Worm (Caenorhabditis elegans) whole organism, young adult: ENCODE results near the gene F35D11.4.

ENCODE experiments used
- B0035.1 ChIP-seq: sonication (generic microtip); optimal IDR thresholded peaks from 2 replicates; lab custom pipeline; 2016; ENCODE audit warnings: missing genetic modification characterization, mild to moderate bottlenecking, missing compliant biosample characterization, missing genotype, missing genetic modification reagents
- C06A6.2 ChIP-seq: fragments of 200-800 bp; sonication (Bioruptor generic); conservative IDR thresholded peaks from 2 replicates; pipeline ENCODE4 v1.3.6; 2022; ENCODE audit warnings: missing genetic modification characterization, missing compliant biosample characterization
- C17E4.6 ChIP-seq: fragments of 200-800 bp; sonication (Bioruptor generic); IDR thresholded peaks from 2 replicates; pipeline ENCODE4 v1.3.6; 2022; ENCODE audit warnings: missing genetic modification reagents, missing genetic modification characterization, missing compliant biosample characterization
- F22D6.2 ChIP-seq: sonication (generic microtip); optimal IDR thresholded peaks from 2 replicates; lab custom pipeline; 2016; ENCODE audit warnings: mild to moderate bottlenecking, missing genetic modification characterization, missing compliant biosample characterization
- F23B12.7 ChIP-seq: sonication (generic microtip); optimal IDR thresholded peaks from 2 replicates; lab custom pipeline; 2017; ENCODE audit warnings: missing genetic modification characterization, mild to moderate bottlenecking, missing compliant biosample characterization, antibody characterized with exemption, moderate library complexity; ENCODE audit not compliant: insufficient read depth
- F33H1.4 ChIP-seq: fragments of 200-800 bp; sonication (Bioruptor generic); IDR thresholded peaks from 2 replicates; pipeline ENCODE4 v1.3.6; 2022; ENCODE audit warnings: missing genetic modification reagents, missing genetic modification characterization, missing compliant biosample characterization
- F37B4.10 ChIP-seq: fragments of 200-800 bp; sonication (Bioruptor generic); IDR thresholded peaks from 2 replicates; pipeline ENCODE4 v1.3.6; 2022; ENCODE audit warnings: missing genetic modification characterization, missing compliant biosample characterization
- F57A8.1 ChIP-seq: fragments of 200-800 bp; sonication (Bioruptor generic); optimal IDR thresholded peaks from 2 replicates; lab custom pipeline; 2018; ENCODE audit warnings: mild to moderate bottlenecking, missing genetic modification characterization, moderate library complexity, missing compliant biosample characterization
- K11D2.4 ChIP-seq: fragments of 200-800 bp; sonication (Bioruptor generic); IDR thresholded peaks from 2 replicates; pipeline ENCODE4 v1.3.6; 2022; ENCODE audit warnings: missing genetic modification reagents, missing genetic modification characterization, missing compliant biosample characterization
- T26A5.8 ChIP-seq: sonication (generic microtip); optimal IDR thresholded peaks from 2 replicates; lab custom pipeline; 2016; ENCODE audit warnings: missing genetic modification characterization, missing compliant biosample characterization
- Y67H2A.10 ChIP-seq: fragments of 200-800 bp; sonication (Bioruptor generic); conservative IDR thresholded peaks from 2 replicates; pipeline ENCODE4 v1.3.6; 2022; ENCODE audit warnings: missing genetic modification reagents, missing genetic modification characterization, missing compliant biosample characterization
- Y95B8A.8 ChIP-seq: fragments of 200-800 bp; sonication (Bioruptor generic); IDR thresholded peaks from 2 replicates; pipeline ENCODE4 v1.3.6; 2022; ENCODE audit warnings: missing genetic modification reagents, missing genetic modification characterization, missing compliant biosample characterization
- ZK185.1 ChIP-seq: sonication (generic microtip); optimal IDR thresholded peaks from 2 replicates; lab custom pipeline; 2016; ENCODE audit warnings: mild to moderate bottlenecking, missing genetic modification characterization, missing compliant biosample characterization; ENCODE audit not compliant: poor library complexity, severe bottlenecking
- aptf-2 ChIP-seq: fragments of 200-800 bp; sonication (Bioruptor generic); conservative IDR thresholded peaks from 2 replicates; pipeline ENCODE4 v1.3.6; 2022; ENCODE audit warnings: missing genetic modification reagents, missing genetic modification characterization, missing compliant biosample characterization
- bed-2 ChIP-seq: fragments of 200-800 bp; sonication (Bioruptor generic); IDR thresholded peaks from 2 replicates; pipeline ENCODE4 v1.3.6; 2022; ENCODE audit warnings: missing genetic modification reagents, missing genetic modification characterization, missing compliant biosample characterization
- ceh-100 ChIP-seq: fragments of 200-800 bp; sonication (Bioruptor generic); IDR thresholded peaks from 2 replicates; pipeline ENCODE4 v1.3.6; 2022; ENCODE audit warnings: missing genetic modification reagents, missing genetic modification characterization, missing compliant biosample characterization
- ceh-27 ChIP-seq: fragments of 200-800 bp; sonication (Bioruptor generic); optimal IDR thresholded peaks from 2 replicates; lab custom pipeline; 2018; ENCODE audit warnings: mild to moderate bottlenecking, missing genetic modification characterization, moderate library complexity, missing compliant biosample characterization
- efl-1 ChIP-seq: fragments of 150-350 bp; optimal IDR thresholded peaks from 2 replicates; lab custom pipeline; 2014; ENCODE audit warnings: missing biosample characterization, missing genetic modification reagents, missing genetic modification characterization
- ekl-4 ChIP-seq: fragments of 200-800 bp; sonication (Bioruptor generic); IDR thresholded peaks from 2 replicates; pipeline ENCODE4 v1.3.6; 2022; ENCODE audit warnings: missing genetic modification reagents, missing genetic modification characterization, missing compliant biosample characterization
- him-1 ChIP-seq: sonication (generic microtip); optimal IDR thresholded peaks from 2 replicates; lab custom pipeline; 2016; ENCODE audit warnings: missing genotype, missing genetic modification reagents, missing genetic modification characterization, missing compliant biosample characterization
- hmg-20 ChIP-seq: fragments of 200-800 bp; sonication (Bioruptor generic); IDR thresholded peaks from 2 replicates; pipeline ENCODE4 v1.3.6; 2022; ENCODE audit warnings: missing genetic modification reagents, missing genetic modification characterization, missing compliant biosample characterization
- hsf-1 ChIP-seq: fragments of 200-800 bp; sonication (Bioruptor generic); IDR thresholded peaks from 2 replicates; pipeline ENCODE4 v1.3.6; 2022; ENCODE audit warnings: missing genetic modification reagents, missing genetic modification characterization, missing compliant biosample characterization
- lag-1 ChIP-seq: fragments of 200-800 bp; sonication (Bioruptor generic); IDR thresholded peaks from 2 replicates; pipeline ENCODE4 v1.3.6; 2022; ENCODE audit warnings: missing genetic modification reagents, missing genetic modification characterization, missing compliant biosample characterization
- let-526 ChIP-seq: fragments of 200-800 bp; sonication (Bioruptor generic); IDR thresholded peaks from 2 replicates; pipeline ENCODE4 v1.3.6; 2022; ENCODE audit warnings: missing genetic modification reagents, missing genetic modification characterization, missing compliant biosample characterization
- lin-26 ChIP-seq: fragments of 200-800 bp; sonication (Bioruptor generic); IDR thresholded peaks from 2 replicates; pipeline ENCODE4 v1.3.6; 2022; ENCODE audit warnings: missing genetic modification reagents, missing genetic modification characterization, missing compliant biosample characterization
- lir-1 ChIP-seq: fragments of 200-800 bp; sonication (Bioruptor generic); conservative IDR thresholded peaks from 2 replicates; pipeline ENCODE4 v1.3.6; 2022; ENCODE audit warnings: missing genetic modification reagents, missing genetic modification characterization, missing compliant biosample characterization
- madf-10 ChIP-seq: sonication (generic microtip); optimal IDR thresholded peaks from 2 replicates; lab custom pipeline; 2016; ENCODE audit warnings: mild to moderate bottlenecking, missing genetic modification characterization, missing compliant biosample characterization
- madf-3 ChIP-seq: fragments of 200-800 bp; sonication (Bioruptor generic); IDR thresholded peaks from 2 replicates; pipeline ENCODE4 v1.3.6; 2022; ENCODE audit warnings: missing genetic modification reagents, missing genetic modification characterization, missing compliant biosample characterization
- madf-6 ChIP-seq: fragments of 200-800 bp; sonication (Bioruptor generic); IDR thresholded peaks from 2 replicates; pipeline ENCODE4 v1.3.6; 2022; ENCODE audit warnings: missing genetic modification reagents, missing genetic modification characterization, missing compliant biosample characterization
- mel-28 ChIP-seq: sonication (generic microtip); optimal IDR thresholded peaks from 2 replicates; lab custom pipeline; 2016; ENCODE audit warnings: borderline replicate concordance, mild to moderate bottlenecking, missing genetic modification characterization, missing compliant biosample characterization
- mes-4 ChIP-seq: sonication (generic microtip); optimal IDR thresholded peaks from 2 replicates; lab custom pipeline; 2016; ENCODE audit warnings: missing genotype, missing genetic modification characterization, missing compliant biosample characterization
- nfya-2 ChIP-seq: fragments of 200-800 bp; sonication (Bioruptor generic); IDR thresholded peaks from 2 replicates; pipeline ENCODE4 v1.3.6; 2022; ENCODE audit warnings: missing genetic modification reagents, missing genetic modification characterization, missing compliant biosample characterization
- nhr-27 ChIP-seq: fragments of 200-800 bp; sonication (Bioruptor generic); optimal IDR thresholded peaks from 2 replicates; lab custom pipeline; 2018; ENCODE audit warnings: mild to moderate bottlenecking, missing genetic modification characterization, moderate library complexity, missing compliant biosample characterization
- nhr-80 ChIP-seq: sonication (generic microtip); optimal IDR thresholded peaks from 2 replicates; lab custom pipeline; 2016; ENCODE audit warnings: missing genetic modification characterization, missing compliant biosample characterization
- pbrm-1 ChIP-seq: fragments of 200-800 bp; sonication (Bioruptor generic); IDR thresholded peaks from 2 replicates; pipeline ENCODE4 v1.3.6; 2022; ENCODE audit warnings: missing genetic modification reagents, missing genetic modification characterization, missing compliant biosample characterization
- rcor-1 ChIP-seq: fragments of 200-800 bp; sonication (Bioruptor generic); IDR thresholded peaks from 2 replicates; pipeline ENCODE4 v1.3.6; 2022; ENCODE audit warnings: missing genetic modification reagents, missing genetic modification characterization, missing compliant biosample characterization
- rec-8 ChIP-seq, 2 experiments: sonication (generic microtip); optimal IDR thresholded peaks; 2 replicates each; lab custom pipeline; 2016; ENCODE audit warnings: mild to moderate bottlenecking in 2 of 2, missing genetic modification characterization in 2 of 2, missing genetic modification reagents in 2 of 2, missing genotype in 2 of 2, missing biosample characterization in 1 of 2, missing compliant biosample characterization in 1 of 2, moderate library complexity in 1 of 2
- snpc-1.3 ChIP-seq: sonication (generic microtip); optimal IDR thresholded peaks from 2 replicates; lab custom pipeline; 2017; ENCODE audit warnings: missing genetic modification characterization, mild to moderate bottlenecking, missing compliant biosample characterization, antibody characterized with exemption, moderate library complexity, missing genotype, missing genetic modification reagents; ENCODE audit not compliant: insufficient read depth
- tbp1 ChIP-seq: fragments of 200-800 bp; sonication (Bioruptor generic); optimal IDR thresholded peaks from 2 replicates; lab custom pipeline; 2018; ENCODE audit warnings: mild to moderate bottlenecking, missing genetic modification characterization, missing compliant biosample characterization
- tbx-9 ChIP-seq: sonication (generic microtip); optimal IDR thresholded peaks from 2 replicates; lab custom pipeline; 2016; ENCODE audit warnings: borderline replicate concordance, missing genetic modification characterization, inconsistent platforms, missing compliant biosample characterization
- xnd-1 ChIP-seq: sonication (generic microtip); optimal IDR thresholded peaks from 2 replicates; lab custom pipeline; 2016; ENCODE audit warnings: missing genotype, missing genetic modification reagents, missing genetic modification characterization, missing compliant biosample characterization
- ztf-25 ChIP-seq: fragments of 200-800 bp; sonication (Bioruptor generic); IDR thresholded peaks from 2 replicates; pipeline ENCODE4 v1.3.6; 2022; ENCODE audit warnings: missing genetic modification reagents, missing genetic modification characterization, missing compliant biosample characterization
- ztf-28 ChIP-seq: fragments of 200-800 bp; sonication (Bioruptor generic); IDR thresholded peaks from 2 replicates; pipeline ENCODE4 v1.3.6; 2022; ENCODE audit warnings: missing genetic modification reagents, missing genetic modification characterization, missing compliant biosample characterization

F35D11.4 gene

DNA sequence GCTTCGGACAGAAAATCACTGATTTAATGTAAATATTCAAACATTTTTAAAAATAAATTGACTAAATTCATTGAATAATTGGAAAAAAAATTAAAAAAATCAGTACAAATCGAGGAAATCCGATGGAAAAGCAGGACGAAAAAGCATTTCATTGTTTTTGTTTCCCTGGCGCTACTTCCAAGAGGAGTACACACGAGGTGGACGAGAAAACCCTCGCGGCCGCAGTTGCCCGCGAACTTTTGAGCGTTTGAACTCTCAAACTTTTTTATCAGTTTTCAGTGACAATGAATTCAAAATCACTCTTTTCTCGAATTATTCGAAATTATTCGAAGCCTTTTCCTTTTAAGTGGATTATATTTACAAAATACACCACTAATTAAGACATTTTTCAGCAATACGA is at the start of gene F35D11.4 (continued):
- TF ChIP-seq lir-1 (GFP tag; lab: Robert Waterston, UW): 0 out of 2 replicates have a peak, but pooled peaks have one; percentile 51
- peak; percentile 31 for TF ChIP-seq F23B12.7 (tag; lab: Kevin White, UChicago)
- TF ChIP-seq ceh-100 (GFP tag; lab: Robert Waterston, UW): peak; percentile 39; the same call in 1 of the 2 replicates
- 0 out of 2 replicates have a peak, but pooled peaks have one; percentile 49 for TF ChIP-seq pbrm-1 (GFP tag; lab: Robert Waterston, UW)
- peak; percentile 85 for TF ChIP-seq ceh-27
- no peak for TF ChIP-seq C17E4.6 (GFP tag; lab: Robert Waterston, UW)
- TF ChIP-seq let-526 (GFP tag; lab: Robert Waterston, UW): 0 out of 2 replicates have a peak, but pooled peaks have one; percentile 64
- peak; percentile 69 for TF ChIP-seq madf-10 (tag; lab: Kevin White, UChicago)
- TF ChIP-seq rec-8 (tag; optimal IDR thresholded peaks at IDR 0.05; lab: Kevin White, UChicago): peak; percentile 47 to 61
- no peak for TF ChIP-seq C06A6.2 (GFP tag; lab: Robert Waterston, UW)
- peak; percentile 64 for TF ChIP-seq xnd-1 (tag; lab: Kevin White, UChicago)
- TF ChIP-seq T26A5.8 (tag; lab: Kevin White, UChicago): no peak
- peak; percentile 40; the same call in 1 of the 2 replicates for TF ChIP-seq rcor-1 (GFP tag; lab: Robert Waterston, UW)
- peak; percentile 92 for TF ChIP-seq ZK185.1
- peak; percentile 5 for TF ChIP-seq F22D6.2
- TF ChIP-seq lag-1 (GFP tag; lab: Robert Waterston, UW): no peak
- peak; percentile 73 for TF ChIP-seq him-1 (tag; lab: Kevin White, UChicago)
- no peak for TF ChIP-seq hmg-20 (GFP tag; lab: Robert Waterston, UW)
- peak; percentile 29 for TF ChIP-seq nhr-80 (tag; lab: Kevin White, UChicago)
- 0 out of 2 replicates have a peak, but pooled peaks have one; percentile 21 for TF ChIP-seq Y67H2A.10 (GFP tag; lab: Robert Waterston, UW)
- peak; percentile 2 for TF ChIP-seq snpc-1.3 (tag; lab: Kevin White, UChicago)
- 0 out of 2 replicates have a peak, but pooled peaks have one; percentile 12 for TF ChIP-seq ekl-4 (GFP tag; lab: Robert Waterston, UW)
- TF ChIP-seq madf-6: peak; percentile 93
- peak; percentile 59; the same call in 1 of the 2 replicates for TF ChIP-seq K11D2.4 (GFP tag; lab: Robert Waterston, UW)
- peak; percentile 77 for TF ChIP-seq efl-1 (GFP tag; lab: Kevin White, UChicago)
- no peak for TF ChIP-seq ztf-25 (GFP tag; lab: Robert Waterston, UW)
- TF ChIP-seq mes-4 (tag; lab: Kevin White, UChicago): no peak
- no peak for TF ChIP-seq F37B4.10 (GFP tag; lab: Robert Waterston, UW)

DNA sequence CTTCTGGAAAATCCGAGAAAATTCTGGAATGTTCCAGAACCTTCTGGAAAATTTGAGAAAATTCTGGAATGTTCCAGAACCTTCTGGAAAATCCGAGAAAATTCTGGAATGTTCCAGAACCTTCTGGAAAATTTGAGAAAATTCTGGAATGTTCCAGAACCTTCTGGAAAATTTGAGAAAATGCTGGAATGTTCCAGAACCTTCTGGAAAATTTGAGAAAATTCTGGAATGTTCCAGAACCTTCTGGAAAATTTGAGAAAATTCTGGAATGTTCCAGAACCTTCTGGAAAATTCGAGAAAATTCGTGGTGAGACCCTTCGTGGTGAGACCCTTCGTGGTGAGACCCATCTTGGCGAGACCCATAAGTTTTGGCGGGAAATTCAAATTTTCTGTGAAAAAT is 48.6 kb upstream of the F35D11.4 start:
- TF ChIP-seq F33H1.4 (GFP tag; lab: Robert Waterston, UW) (peak; percentile 61), hsf-1 (GFP tag; lab: Robert Waterston, UW) (peak; percentile 93)

DNA sequence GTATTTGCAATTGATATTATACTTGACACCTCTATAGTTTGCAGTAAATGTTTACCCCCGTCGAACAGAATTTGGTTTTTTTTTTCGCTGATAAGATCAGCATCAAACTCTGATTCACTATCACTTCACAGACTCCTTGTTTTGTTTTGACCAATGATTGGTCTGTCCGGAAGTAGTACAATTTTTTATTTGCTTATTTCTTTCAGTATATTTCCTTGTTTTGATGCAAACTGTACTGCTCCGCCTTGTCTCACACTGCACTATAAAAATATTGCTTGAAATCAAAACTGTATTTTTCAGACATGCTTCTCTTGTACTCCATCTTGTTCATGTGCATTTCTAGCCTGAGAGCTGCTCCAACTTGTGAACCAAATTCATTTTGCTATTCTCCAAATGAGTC is 45.7 kb upstream of the F35D11.4 start, which contains the start of gene M03A1.3:
M03A1.3 (plus strand) TSS at position 301 of the 400 bp plus-strand sequence.
- TF ChIP-seq rcor-1 (GFP tag; lab: Robert Waterston, UW) (no peak), tbp1 (GFP tag; lab: Kevin White, UChicago) (no peak), bed-2 (GFP tag; lab: Robert Waterston, UW) (no peak), let-526 (GFP tag; lab: Robert Waterston, UW) (no peak), aptf-2 (GFP tag; lab: Robert Waterston, UW) (no peak)
- TF ChIP-seq, all 124 proteins: peak for 0

DNA sequence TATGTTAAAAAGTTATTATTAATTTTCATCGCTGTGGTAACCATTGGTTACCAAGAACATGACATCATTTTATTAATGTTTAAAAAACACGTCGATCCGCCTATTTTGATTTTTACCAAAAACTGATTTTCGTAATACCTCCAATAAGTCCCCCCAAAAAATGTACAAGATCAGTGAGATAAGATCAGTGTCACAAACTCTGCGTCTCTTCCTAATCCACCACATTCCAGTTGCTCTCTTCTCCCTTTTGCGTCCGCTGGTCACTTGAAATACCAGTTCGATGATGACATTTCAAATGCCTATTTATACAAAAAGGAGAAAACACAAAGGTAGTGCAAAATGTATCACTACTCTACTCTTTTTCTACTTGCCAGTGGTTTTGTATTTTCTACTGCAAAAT is 43.2 kb upstream of the F35D11.4 start, which contains the start of gene M03A1.8:
M03A1.8 (plus strand) TSS at position 269 of the 400 bp plus-strand sequence.
- TF ChIP-seq nhr-27 (tag; lab: Kevin White, UChicago) (no peak), F57A8.1 (GFP tag; lab: Kevin White, UChicago) (no peak), lin-26 (GFP tag; lab: Robert Waterston, UW) (no peak), madf-3 (no peak), nfya-2 (GFP tag; lab: Robert Waterston, UW) (no peak), F23B12.7 (tag; lab: Kevin White, UChicago) (no peak), Y95B8A.8 (GFP tag; lab: Robert Waterston, UW) (no peak), mel-28 (no peak), B0035.1 (tag; lab: Kevin White, UChicago) (no peak), tbx-9 (tag; lab: Kevin White, UChicago) (no peak), xnd-1 (tag; lab: Kevin White, UChicago) (no peak), ztf-28 (GFP tag; lab: Robert Waterston, UW) (no peak)
